Worm (Caenorhabditis elegans): ENCODE data around the gene Y102A5C.40.

DNA sequence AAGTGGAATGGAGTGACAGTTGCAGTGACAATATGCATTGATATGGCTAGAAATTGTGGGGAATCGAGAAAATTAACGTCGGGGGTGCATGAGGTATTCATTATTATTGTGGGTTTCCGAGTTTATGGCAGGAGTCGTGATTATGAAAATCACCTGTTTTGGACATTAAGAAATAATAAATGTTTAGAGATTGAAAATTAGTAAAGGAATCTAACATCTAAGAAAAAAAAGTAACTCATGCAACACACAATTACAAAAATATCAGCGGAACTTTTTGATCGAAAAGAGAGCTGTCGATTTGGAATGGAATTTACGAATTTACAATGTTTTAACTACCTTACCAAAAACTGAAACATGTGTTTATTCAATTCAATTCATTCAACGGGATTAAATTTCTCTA, 32.2 kb downstream of the Y102A5C.40 start, which contains the start of gene srh-206:
- TF ChIP-seq cog-1 (tag; optimal IDR thresholded peaks at IDR 0.05) (no peak), klf-2 (GFP tag; conservative IDR thresholded peaks at IDR 0.05) (no peak), tab-1 (GFP tag; IDR thresholded peaks at IDR 0.05) (no peak), ztf-23 (GFP tag; IDR thresholded peaks at IDR 0.05) (no peak)
